Worm (Caenorhabditis elegans): Measurements from ENCODE around the gene C24A3.9.

- TF ChIP-seq flt-1 (GFP tag; IDR thresholded peaks at IDR 0.05): no peak
- no peak for TF ChIP-seq ama-1 (optimal IDR thresholded peaks at IDR 0.05)
- no peak for TF ChIP-seq scrt-1 (GFP tag; IDR thresholded peaks at IDR 0.05)
- no peak for TF ChIP-seq tra-4 (tag; optimal IDR thresholded peaks at IDR 0.05)
- TF ChIP-seq pes-1 (GFP tag; IDR thresholded peaks at IDR 0.05): no peak
- TF ChIP-seq B0310.2 (tag; optimal IDR thresholded peaks at IDR 0.05): no peak
- no peak for TF ChIP-seq ceh-13 (GFP tag; optimal IDR thresholded peaks at IDR 0.05)
- TF ChIP-seq hmbx-1 (tag; optimal IDR thresholded peaks at IDR 0.05): no peak
- TF ChIP-seq ceh-36 (tag; optimal IDR thresholded peaks at IDR 0.05): no peak
- TF ChIP-seq F13C5.2 (tag; optimal IDR thresholded peaks at IDR 0.05): no peak
- TF ChIP-seq hmg-4 (GFP tag; optimal IDR thresholded peaks at IDR 0.05): no peak
- no peak for TF ChIP-seq tbx-37 (GFP tag; conservative IDR thresholded peaks at IDR 0.05)
- no peak for TF ChIP-seq tbx-11 (GFP tag; IDR thresholded peaks at IDR 0.05)
- no peak for TF ChIP-seq ets-7 (tag; optimal IDR thresholded peaks at IDR 0.05)
These were observed 23.9 kb downstream of the C24A3.9 start for ce11 chrX:8986452-8986851.

Measured in whole organism, early embryonic.